Worm (Caenorhabditis elegans) whole organism, L4 larva: Measurements from ENCODE around the gene F40G12.11.

ENCODE experiments used
- aha-1 ChIP-seq: fragments of 150-350 bp; peaks from one replicate; lab custom pipeline; 2014; ENCODE audit warnings: missing biosample characterization, missing genetic modification characterization
- jun-1 ChIP-seq: fragments of 150-350 bp; optimal IDR thresholded peaks from 2 replicates; lab custom pipeline; 2014; ENCODE audit warnings: missing biosample characterization, missing genetic modification reagents, missing genetic modification characterization
- nhr-77 ChIP-seq: fragments of 150-350 bp; optimal IDR thresholded peaks from 2 replicates; lab custom pipeline; 2014; ENCODE audit warnings: missing biosample characterization, missing genetic modification characterization
- pha-4 ChIP-seq, 2 experiments: fragments of 150-350 bp in 1 of 2; fragments of 200-800 bp in 1 of 2; sonication (Bioruptor generic) in 1 of 2; IDR thresholded peaks in 1 of 2; optimal IDR thresholded peaks in 1 of 2; 2 replicates each; pipeline versions ENCODE4 v1.3.6 to Lab custom; 2014 to 2022; ENCODE audit warnings: missing genetic modification characterization in 2 of 2, missing genetic modification reagents in 2 of 2, missing biosample characterization in 1 of 2, missing compliant biosample characterization in 1 of 2

ce11 chrV:14267326-14267942, 18.5 kb upstream of the F40G12.11 start:
- TF ChIP-seq aha-1 (tag; lab: Kevin White, UChicago) (no peak), pha-4 (GFP tag; IDR thresholded peaks at IDR 0.05; lab: Robert Waterston, UW) (no peak), pha-4 (tag; optimal IDR thresholded peaks at IDR 0.05; lab: Kevin White, UChicago) (no peak), nhr-77 (tag; lab: Kevin White, UChicago) (no peak), jun-1 (tag; lab: Kevin White, UChicago) (no peak)
